Worm (Caenorhabditis elegans): ENCODE measurements around the gene K10D11.7.

K10D11.7 gene

ce11 chrIV:13008405-13009208 is 12.8 kb upstream of the K10D11.7 start, which contains the start of gene mbk-2 (continued):
- TF ChIP-seq daf-16 (GFP tag; optimal IDR thresholded peaks at IDR 0.05) (no peak), daf-16 (tag; optimal IDR thresholded peaks at IDR 0.05) (peak; percentile 76), zip-2 (tag; optimal IDR thresholded peaks at IDR 0.05) (no peak), F49E8.2 (tag; optimal IDR thresholded peaks at IDR 0.05; ENCODE audit: borderline replicate concordance) (no peak), daf-8 (GFP tag; IDR thresholded peaks at IDR 0.05) (no peak), pha-4 (GFP tag; IDR thresholded peaks at IDR 0.05) (no peak), pha-4 (tag; optimal IDR thresholded peaks at IDR 0.05) (no peak), dmd-6 (GFP tag; IDR thresholded peaks at IDR 0.05) (peak; percentile 7; the same call in 1 of the 2 replicates)

ce11 chrIV:12999087-12999486 is 3.3 kb upstream of the K10D11.7 start:
- TF ChIP-seq hlh-11 (tag; optimal IDR thresholded peaks at IDR 0.05) (peak; percentile 17), F10B5.3 (tag; optimal IDR thresholded peaks at IDR 0.05) (no peak), saeg-2 (GFP tag; IDR thresholded peaks at IDR 0.05) (no peak), mep-1 (tag; optimal IDR thresholded peaks at IDR 0.05) (no peak), ceh-32 (tag; optimal IDR thresholded peaks at IDR 0.05; ENCODE audit: poor library complexity) (no peak), mes-2 (tag; optimal IDR thresholded peaks at IDR 0.05; ENCODE audit: poor library complexity, severe bottlenecking) (peak; percentile 42), nhr-111 (GFP tag; optimal IDR thresholded peaks at IDR 0.05) (no peak), mxl-2 (GFP tag; conservative IDR thresholded peaks at IDR 0.05) (no peak)

ce11 chrIV:12997560-12997959 is 1.8 kb upstream of the K10D11.7 start:
- no peak for TF ChIP-seq duxl-1 (tag; optimal IDR thresholded peaks at IDR 0.05; ENCODE audit: poor library complexity)
- no peak for TF ChIP-seq vab-7 (GFP tag; IDR thresholded peaks at IDR 0.05)
- TF ChIP-seq egl-43 (GFP tag; IDR thresholded peaks at IDR 0.05), result no peak
- TF ChIP-seq nhr-28 (tag; optimal IDR thresholded peaks at IDR 0.05), result peak; percentile 27
- no peak for TF ChIP-seq R02D3.7 (tag; optimal IDR thresholded peaks at IDR 0.05)
- no peak for TF ChIP-seq nhr-76 (tag; optimal IDR thresholded peaks at IDR 0.05)
- no peak for TF ChIP-seq F49E8.2 (tag; optimal IDR thresholded peaks at IDR 0.05; ENCODE audit: borderline replicate concordance)
- no peak for TF ChIP-seq nhr-25 (tag; optimal IDR thresholded peaks at IDR 0.05; ENCODE audit: borderline replicate concordance, insufficient read depth)
- peak; percentile 48 for TF ChIP-seq hlh-30 (tag; optimal IDR thresholded peaks at IDR 0.05; ENCODE audit: insufficient read depth)
- no peak for TF ChIP-seq ztf-7 (tag; optimal IDR thresholded peaks at IDR 0.05)
- TF ChIP-seq skn-1 (tag; optimal IDR thresholded peaks at IDR 0.05), result no peak
- TF ChIP-seq nhr-11 (tag; optimal IDR thresholded peaks at IDR 0.05), result no peak
- no peak for TF ChIP-seq dmd-9 (GFP tag; IDR thresholded peaks at IDR 0.05)

- TF ChIP-seq T20F7.1 (GFP tag; optimal IDR thresholded peaks at IDR 0.05) (no peak), fos-1 (tag; optimal IDR thresholded peaks at IDR 0.05) (no peak), egl-43 (GFP tag; IDR thresholded peaks at IDR 0.05) (no peak), nhr-28 (tag; optimal IDR thresholded peaks at IDR 0.05) (no peak), sdz-12 (GFP tag; optimal IDR thresholded peaks at IDR 0.05) (no peak), dmd-6 (GFP tag; IDR thresholded peaks at IDR 0.05) (no peak), hif-1 (tag; optimal IDR thresholded peaks at IDR 0.05) (no peak), nhr-41 (GFP tag; IDR thresholded peaks at IDR 0.05) (no peak), ztf-11 (tag; optimal IDR thresholded peaks at IDR 0.05) (no peak)
Observed at ce11 chrIV:12994376-12994775, 1.4 kb downstream of the K10D11.7 start, which contains the start of gene K10D11.4. Gene K10D11.4, minus strand, starts transcription at chrIV:12994476.
